Fruit fly (Drosophila melanogaster) whole organism, embryonic: Measurements from ENCODE around the gene CG10560.

Source experiments
- B-H2 ChIP-seq: fragments of 200-800 bp; sonication (Bioruptor generic); optimal IDR thresholded peaks from 2 replicates; lab custom pipeline; 2018; ENCODE audit warnings: missing biosample characterization, mild to moderate bottlenecking, missing genetic modification characterization
- Bteb2 ChIP-seq: fragments of 200-800 bp; sonication (Bioruptor generic); optimal IDR thresholded peaks from 2 replicates; lab custom pipeline; 2016; ENCODE audit warnings: missing biosample characterization, missing genetic modification characterization
- CG1024 ChIP-seq: fragments of 200-800 bp; sonication (Bioruptor generic); IDR thresholded peaks from 2 replicates; pipeline ENCODE4 v1.3.6; 2022; ENCODE audit warnings: missing biosample characterization, missing genetic modification characterization
- CG10321 ChIP-seq: fragments of 200-800 bp; sonication (Bioruptor generic); IDR thresholded peaks from 2 replicates; pipeline ENCODE4 v1.3.6; 2022; ENCODE audit warnings: missing biosample characterization, missing genetic modification characterization
- CG12299 ChIP-seq: fragments of 200-800 bp; sonication (Bioruptor generic); optimal IDR thresholded peaks from 2 replicates; lab custom pipeline; 2018; ENCODE audit warnings: missing biosample characterization, mild to moderate bottlenecking, missing genetic modification characterization
- CG14050 ChIP-seq: fragments of 200-800 bp; sonication (Bioruptor generic); IDR thresholded peaks from 3 replicates; pipeline ENCODE4 v1.3.6; 2022; ENCODE audit warnings: missing biosample characterization, missing genetic modification characterization
- CG14441 ChIP-seq: fragments of 200-800 bp; sonication (Bioruptor generic); IDR thresholded peaks from 2 replicates; pipeline ENCODE4 v1.3.6; 2022; ENCODE audit warnings: missing biosample characterization, missing genetic modification characterization
- CG15073 ChIP-seq: fragments of 200-800 bp; sonication (Bioruptor generic); optimal IDR thresholded peaks from 2 replicates; lab custom pipeline; 2016; ENCODE audit warnings: missing biosample characterization, missing genetic modification characterization
- CG15514 ChIP-seq: fragments of 200-800 bp; sonication (Bioruptor generic); optimal IDR thresholded peaks from 3 replicates; lab custom pipeline; 2017; ENCODE audit warnings: missing biosample characterization, missing genetic modification characterization, mild to moderate bottlenecking, moderate library complexity, missing genetic modification reagents
- CG16779 ChIP-seq: fragments of 200-800 bp; sonication (Bioruptor generic); IDR thresholded peaks from 2 replicates; pipeline ENCODE4 v1.3.6; 2022; ENCODE audit warnings: missing biosample characterization, missing genetic modification characterization
- CG17186 ChIP-seq: fragments of 200-800 bp; sonication (Bioruptor generic); optimal IDR thresholded peaks from 3 replicates; lab custom pipeline; 2017; ENCODE audit warnings: missing biosample characterization, missing genetic modification reagents, missing genetic modification characterization
- CG17829 ChIP-seq: fragments of 200-800 bp; optimal IDR thresholded peaks from 2 replicates; lab custom pipeline; 2019; ENCODE audit warnings: missing biosample characterization, mild to moderate bottlenecking, missing genetic modification characterization, moderate library complexity
- CG2120 ChIP-seq: fragments of 200-800 bp; sonication (Bioruptor generic); optimal IDR thresholded peaks from 3 replicates; lab custom pipeline; 2016; ENCODE audit warnings: missing biosample characterization, missing genetic modification characterization
- CG32532 ChIP-seq: fragments of 200-800 bp; sonication (Bioruptor generic); IDR thresholded peaks from 2 replicates; pipeline ENCODE4 v1.3.6; 2022; ENCODE audit warnings: missing biosample characterization, missing genetic modification characterization
- CG34422 ChIP-seq: fragments of 200-800 bp; sonication (Bioruptor generic); IDR thresholded peaks from 3 replicates; pipeline ENCODE4 v1.3.6; 2022; ENCODE audit warnings: missing biosample characterization, missing genetic modification characterization
- CG42726 ChIP-seq: fragments of 200-800 bp; sonication (Bioruptor generic); IDR thresholded peaks from 2 replicates; pipeline ENCODE4 v1.3.6; 2022; ENCODE audit warnings: missing biosample characterization, missing genetic modification characterization; ENCODE audit not compliant: partially characterized antibody
- CG6272 ChIP-seq: fragments of 200-800 bp; sonication (Bioruptor generic); IDR thresholded peaks from 2 replicates; pipeline ENCODE4 v1.3.6; 2022; ENCODE audit warnings: missing biosample characterization, missing genetic modification characterization
- CG7357 ChIP-seq: fragments of 200-800 bp; sonication (Bioruptor generic); IDR thresholded peaks from 3 replicates; pipeline ENCODE4 v1.3.6; 2022; ENCODE audit warnings: missing biosample characterization, missing genetic modification characterization
- CG9437 ChIP-seq: fragments of 200-800 bp; sonication (Bioruptor generic); optimal IDR thresholded peaks from 2 replicates; lab custom pipeline; 2018; ENCODE audit warnings: missing biosample characterization, mild to moderate bottlenecking, missing genetic modification characterization
- CG9727 ChIP-seq: fragments of 200-800 bp; sonication (Bioruptor generic); optimal IDR thresholded peaks from 3 replicates; lab custom pipeline; 2017; ENCODE audit warnings: missing biosample characterization, mild to moderate bottlenecking, missing genetic modification characterization
- CG9797 ChIP-seq: fragments of 200-800 bp; sonication (Bioruptor generic); optimal IDR thresholded peaks from 3 replicates; lab custom pipeline; 2018; ENCODE audit warnings: missing biosample characterization, mild to moderate bottlenecking, missing genetic modification characterization
- D19A ChIP-seq: fragments of 200-800 bp; optimal IDR thresholded peaks from 3 replicates; lab custom pipeline; 2019; ENCODE audit warnings: missing biosample characterization, mild to moderate bottlenecking, missing genetic modification characterization, moderate library complexity
- D19B ChIP-seq: fragments of 200-800 bp; sonication (Bioruptor generic); optimal IDR thresholded peaks from 2 replicates; lab custom pipeline; 2017; ENCODE audit warnings: missing biosample characterization, mild to moderate bottlenecking, missing genetic modification characterization
- Dbx ChIP-seq: fragments of 200-800 bp; sonication (Bioruptor generic); IDR thresholded peaks from 3 replicates; pipeline ENCODE4 v1.3.6; 2022; ENCODE audit warnings: missing biosample characterization, missing genetic modification characterization
- Dfd ChIP-seq, 2 experiments: fragments of >200 bp; optimal IDR thresholded peaks; 2 replicates each; lab custom pipeline; 2017; ENCODE audit warnings: missing biosample characterization in 2 of 2, missing genetic modification characterization in 2 of 2
- Fer2 ChIP-seq: fragments of 200-800 bp; sonication (Bioruptor generic); optimal IDR thresholded peaks from 2 replicates; lab custom pipeline; 2018; ENCODE audit warnings: missing biosample characterization, mild to moderate bottlenecking, missing genetic modification characterization, moderate library complexity
- HHEX ChIP-seq: fragments of 200-800 bp; sonication (Bioruptor generic); optimal IDR thresholded peaks from 3 replicates; lab custom pipeline; 2017; ENCODE audit warnings: missing biosample characterization, mild to moderate bottlenecking, missing genetic modification characterization, missing genetic modification reagents
- Hey ChIP-seq: fragments of 200-800 bp; sonication (Bioruptor generic); optimal IDR thresholded peaks from 3 replicates; lab custom pipeline; 2018; ENCODE audit warnings: missing biosample characterization, mild to moderate bottlenecking, missing genetic modification characterization
- HmgD ChIP-seq: fragments of 200-800 bp; sonication (Bioruptor generic); optimal IDR thresholded peaks from 3 replicates; lab custom pipeline; 2016; ENCODE audit warnings: missing biosample characterization, missing genetic modification characterization
- Lim3 ChIP-seq: fragments of 200-800 bp; sonication (Bioruptor generic); IDR thresholded peaks from 2 replicates; pipeline ENCODE4 v1.3.6; 2022; ENCODE audit warnings: missing biosample characterization, missing genetic modification characterization
- NFAT ChIP-seq: fragments of 200-800 bp; sonication (Bioruptor generic); IDR thresholded peaks from 2 replicates; pipeline ENCODE4 v1.3.6; 2022; ENCODE audit warnings: missing biosample characterization, missing genetic modification characterization
- Neu2 ChIP-seq: fragments of 200-800 bp; sonication (Bioruptor generic); optimal IDR thresholded peaks from 3 replicates; lab custom pipeline; 2016; ENCODE audit warnings: missing biosample characterization, missing genetic modification characterization, borderline replicate concordance
- Nf-YC ChIP-seq: fragments of 200-800 bp; optimal IDR thresholded peaks from 3 replicates; lab custom pipeline; 2019; ENCODE audit warnings: missing biosample characterization, mild to moderate bottlenecking, missing genetic modification characterization, moderate library complexity
- bab2 ChIP-seq: fragments of 200-800 bp; sonication (Bioruptor generic); optimal IDR thresholded peaks from 2 replicates; lab custom pipeline; 2016; ENCODE audit warnings: missing biosample characterization, missing genetic modification characterization
- bbx ChIP-seq: fragments of 200-800 bp; sonication (Bioruptor generic); IDR thresholded peaks from 2 replicates; pipeline ENCODE4 v1.3.6; 2022; ENCODE audit warnings: missing biosample characterization, missing genetic modification characterization; ENCODE audit not compliant: partially characterized antibody
- bowl ChIP-seq: fragments of 200-800 bp; sonication (Bioruptor generic); IDR thresholded peaks from 2 replicates; pipeline ENCODE4 v1.3.6; 2022; ENCODE audit warnings: missing biosample characterization, missing genetic modification characterization
- br ChIP-seq: fragments of >200 bp; optimal IDR thresholded peaks from 2 replicates; lab custom pipeline; 2017
- cato ChIP-seq: fragments of 200-800 bp; sonication (Bioruptor generic); optimal IDR thresholded peaks from 2 replicates; lab custom pipeline; 2016; ENCODE audit warnings: missing biosample characterization, missing genetic modification characterization, borderline replicate concordance
- chinmo ChIP-seq: fragments of 200-800 bp; sonication (Bioruptor generic); IDR thresholded peaks from 4 replicates; pipeline ENCODE4 v1.3.6; 2022; ENCODE audit warnings: missing biosample characterization, missing genetic modification characterization; ENCODE audit not compliant: partially characterized antibody
- crp ChIP-seq, 2 experiments: fragments of 200-800 bp; sonication (Bioruptor generic); optimal IDR thresholded peaks; 2 replicates in 1 of 2; 3 replicates in 1 of 2; lab custom pipeline; 2017; ENCODE audit warnings: missing biosample characterization in 2 of 2, missing genetic modification characterization in 2 of 2, mild to moderate bottlenecking in 1 of 2, moderate library complexity in 1 of 2
- disco-r ChIP-seq: fragments of 200-800 bp; sonication (Bioruptor generic); optimal IDR thresholded peaks from 2 replicates; lab custom pipeline; 2016; ENCODE audit warnings: missing biosample characterization, missing genetic modification characterization
- exex ChIP-seq: fragments of 200-800 bp; sonication (Bioruptor generic); optimal IDR thresholded peaks from 4 replicates; lab custom pipeline; 2018; ENCODE audit warnings: missing biosample characterization, mild to moderate bottlenecking, missing genetic modification characterization, moderate library complexity
- grau ChIP-seq: fragments of 200-800 bp; optimal IDR thresholded peaks from 3 replicates; lab custom pipeline; 2019; ENCODE audit warnings: missing biosample characterization, mild to moderate bottlenecking, missing genetic modification characterization, moderate library complexity
- her ChIP-seq: fragments of 200-800 bp; sonication (Bioruptor generic); optimal IDR thresholded peaks from 2 replicates; lab custom pipeline; 2016; ENCODE audit warnings: missing biosample characterization, missing genetic modification characterization
- jigr1 ChIP-seq: fragments of 200-800 bp; sonication (Bioruptor generic); IDR thresholded peaks from 3 replicates; pipeline ENCODE4 v1.3.6; 2022; ENCODE audit warnings: missing biosample characterization, missing genetic modification characterization
- kah ChIP-seq: fragments of 200-800 bp; sonication (Bioruptor generic); optimal IDR thresholded peaks from 2 replicates; lab custom pipeline; 2018; ENCODE audit warnings: missing biosample characterization, mild to moderate bottlenecking, missing genetic modification characterization
- klu ChIP-seq: fragments of 200-800 bp; sonication (Bioruptor generic); IDR thresholded peaks from 2 replicates; pipeline ENCODE4 v1.3.6; 2022; ENCODE audit warnings: missing biosample characterization, missing genetic modification characterization
- knrl ChIP-seq: fragments of 200-800 bp; sonication (Bioruptor generic); IDR thresholded peaks from 3 replicates; pipeline ENCODE4 v1.3.6; 2022; ENCODE audit warnings: missing biosample characterization, missing genetic modification characterization; ENCODE audit not compliant: partially characterized antibody
- psq ChIP-seq: fragments of 200-800 bp; sonication (Bioruptor generic); optimal IDR thresholded peaks from 2 replicates; lab custom pipeline; 2017; ENCODE audit warnings: missing biosample characterization, missing genetic modification characterization
- sisA ChIP-seq: fragments of 200-800 bp; sonication (Bioruptor generic); IDR thresholded peaks from 2 replicates; pipeline ENCODE4 v1.3.6; 2022; ENCODE audit warnings: missing biosample characterization, missing genetic modification characterization
- wdn ChIP-seq: fragments of 200-800 bp; sonication (Bioruptor generic); IDR thresholded peaks from 2 replicates; pipeline ENCODE4 v1.3.6; 2022; ENCODE audit warnings: missing biosample characterization, missing genetic modification characterization
- zen2 ChIP-seq: fragments of 200-800 bp; sonication (Bioruptor generic); IDR thresholded peaks from 3 replicates; pipeline ENCODE4 v1.3.6; 2022; ENCODE audit warnings: missing biosample characterization, missing genetic modification characterization; ENCODE audit not compliant: partially characterized antibody
- zfh1 ChIP-seq: fragments of 200-800 bp; sonication (Bioruptor generic); IDR thresholded peaks from 3 replicates; pipeline ENCODE4 v1.3.6; 2022; ENCODE audit warnings: missing biosample characterization, missing genetic modification characterization

Gene CG10560

DNA sequence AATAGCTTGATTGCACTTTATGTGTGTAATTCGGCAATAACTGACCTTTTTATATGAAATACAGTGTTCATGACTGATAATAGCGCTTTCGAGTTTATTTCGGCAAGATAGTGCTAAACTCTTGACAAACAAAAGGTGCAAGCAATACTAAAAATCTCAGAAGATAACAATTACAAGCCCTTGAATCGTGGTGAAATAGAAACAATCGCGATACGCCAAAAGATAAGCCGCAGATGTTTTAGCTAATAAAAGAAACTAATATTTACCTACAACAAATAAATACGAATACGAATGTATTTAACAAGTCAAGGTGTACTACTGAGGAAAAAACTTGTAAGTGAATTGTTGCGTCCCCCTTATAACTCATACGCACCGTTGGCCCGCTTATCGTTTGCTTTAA is 44.6 kb downstream of the CG10560 start (continued):
- no peak for TF ChIP-seq HmgD
- no peak for TF ChIP-seq Bteb2 (GFP tag; lab: Kevin White, UChicago)
- no peak for TF ChIP-seq bbx (GFP tag; lab: Robert Waterston, UW)
- no peak for TF ChIP-seq CG32532 (GFP tag; lab: Robert Waterston, UW)
- peak; percentile 36 for TF ChIP-seq CG12299 (tag; lab: Kevin White, UChicago)
- TF ChIP-seq bab2 (GFP tag; lab: Kevin White, UChicago), result no peak
- no peak for TF ChIP-seq CG9437 (GFP tag; lab: Kevin White, UChicago)
- TF ChIP-seq CG2120, result peak; percentile 29
- TF ChIP-seq Nf-YC (tag; lab: Kevin White, UChicago), result peak; percentile 32
- no peak for TF ChIP-seq chinmo
- TF ChIP-seq Fer2 (tag; lab: Kevin White, UChicago), result no peak
- no peak for TF ChIP-seq CG17186 (GFP tag; lab: Kevin White, UChicago)
- TF ChIP-seq psq (GFP tag; lab: Kevin White, UChicago), result no peak
- TF ChIP-seq br (lab: Kevin White, UChicago), result no peak
- no peak for TF ChIP-seq CG1024 (GFP tag; lab: Robert Waterston, UW)
- peak; percentile 78 for TF ChIP-seq exex
- no peak for TF ChIP-seq disco-r (GFP tag; lab: Kevin White, UChicago)
- TF ChIP-seq CG17829, result no peak
- TF ChIP-seq kah, result no peak
- TF ChIP-seq CG7357 (GFP tag; lab: Robert Waterston, UW), result no peak
- TF ChIP-seq Hey (tag; lab: Kevin White, UChicago), result no peak
- no peak for TF ChIP-seq crp (GFP tag; optimal IDR thresholded peaks at IDR 0.05; lab: Kevin White, UChicago)
- TF ChIP-seq CG34422 (GFP tag; lab: Robert Waterston, UW), result no peak
- peak; percentile 8 for TF ChIP-seq HHEX (GFP tag; lab: Kevin White, UChicago)
- no peak; the same call in 1 of the 2 replicates for TF ChIP-seq CG14441 (GFP tag; lab: Robert Waterston, UW)
- TF ChIP-seq Lim3, result no peak
- TF ChIP-seq knrl, result no peak
- no peak for TF ChIP-seq Neu2 (GFP tag; lab: Kevin White, UChicago)
- peak; percentile 15 for TF ChIP-seq grau (tag; lab: Kevin White, UChicago)
- TF ChIP-seq wdn (GFP tag; lab: Robert Waterston, UW), result no peak
- no peak for TF ChIP-seq sisA
- TF ChIP-seq NFAT (GFP tag; lab: Robert Waterston, UW), result no peak
- no peak for TF ChIP-seq D19B (GFP tag; lab: Kevin White, UChicago)
- TF ChIP-seq klu (GFP tag; lab: Robert Waterston, UW), result no peak
- no peak for TF ChIP-seq bowl (GFP tag; lab: Robert Waterston, UW)
- peak; percentile 36 for TF ChIP-seq B-H2
- no peak for TF ChIP-seq jigr1 (GFP tag; lab: Robert Waterston, UW)
- no peak for TF ChIP-seq CG16779
- TF ChIP-seq Dbx, result no peak
- no peak for TF ChIP-seq CG9797 (GFP tag; lab: Kevin White, UChicago)
- TF ChIP-seq CG42726 (GFP tag; lab: Robert Waterston, UW), result no peak
- TF ChIP-seq CG14050 (GFP tag; lab: Robert Waterston, UW), result no peak
- TF ChIP-seq CG9727 (GFP tag; lab: Kevin White, UChicago), result no peak
- TF ChIP-seq cato (GFP tag; lab: Kevin White, UChicago), result no peak
- no peak for TF ChIP-seq CG15073 (GFP tag; lab: Kevin White, UChicago)
- TF ChIP-seq CG6272 (GFP tag; lab: Robert Waterston, UW), result no peak
- no peak for TF ChIP-seq D19A
- TF ChIP-seq zen2 (GFP tag; lab: Robert Waterston, UW), result no peak
- TF ChIP-seq her (GFP tag; lab: Kevin White, UChicago), result no peak
- peak; percentile 48 for TF ChIP-seq CG15514 (GFP tag; lab: Kevin White, UChicago)
- no peak for TF ChIP-seq Dfd (GFP tag; optimal IDR thresholded peaks at IDR 0.05; lab: Kevin White, UChicago)
- TF ChIP-seq zfh1 (GFP tag; lab: Robert Waterston, UW), result no peak
- TF ChIP-seq CG10321 (GFP tag; lab: Robert Waterston, UW), result no peak
